Fruit fly (Drosophila melanogaster): ENCODE measurements around the gene CG14841.

CG14841 gene

dm6 chr3R:14283754-14284421, 21.7 kb upstream of the CG14841 start (continued):
- peak; percentile 98 for TF ChIP-seq CG4617 (GFP tag; optimal IDR thresholded peaks at IDR 0.05; ENCODE audit: borderline replicate concordance)
- TF ChIP-seq CG3065 (GFP tag; optimal IDR thresholded peaks at IDR 0.05): peak; percentile 97
- TF ChIP-seq sens (GFP tag): peak; percentile 99
- peak; percentile 97 for TF ChIP-seq CG4820 (GFP tag; optimal IDR thresholded peaks at IDR 0.05)
- TF ChIP-seq Nf-YA (GFP tag; IDR thresholded peaks at IDR 0.05): no peak
- TF ChIP-seq CG15601 (tag; optimal IDR thresholded peaks at IDR 0.05): peak; percentile 98
- peak; percentile 89 for TF ChIP-seq Bdp1 (GFP tag; optimal IDR thresholded peaks at IDR 0.05)
- peak; percentile 91 for TF ChIP-seq CG10274 (GFP tag; optimal IDR thresholded peaks at IDR 0.05)
- no peak for TF ChIP-seq Ada2b (GFP tag; IDR thresholded peaks at IDR 0.05)
- no peak for TF ChIP-seq Xrp1 (GFP tag; IDR thresholded peaks at IDR 0.05)
- peak; percentile 91 for TF ChIP-seq CG7786 (GFP tag; optimal IDR thresholded peaks at IDR 0.05)
- peak; percentile 98 for TF ChIP-seq ATbp (GFP tag; optimal IDR thresholded peaks at IDR 0.05)
- peak; percentile 26 for TF ChIP-seq CG9797 (GFP tag; optimal IDR thresholded peaks at IDR 0.05)
- no peak for TF ChIP-seq gfzf (GFP tag; optimal IDR thresholded peaks at IDR 0.05)
- TF ChIP-seq ara (GFP tag; IDR thresholded peaks at IDR 0.05): no peak
- peak; percentile 88 for TF ChIP-seq TFAM (GFP tag; optimal IDR thresholded peaks at IDR 0.05)
- peak; percentile 96 for TF ChIP-seq CG1647 (GFP tag; optimal IDR thresholded peaks at IDR 0.05)
- peak; percentile 95 for TF ChIP-seq gcm2 (GFP tag; optimal IDR thresholded peaks at IDR 0.05)
- peak; percentile 99 for TF ChIP-seq Asciz (GFP tag; optimal IDR thresholded peaks at IDR 0.05)
- TF ChIP-seq dm (GFP tag; optimal IDR thresholded peaks at IDR 0.05): peak; percentile 88
- peak; percentile 99 for TF ChIP-seq CG13424 (tag; optimal IDR thresholded peaks at IDR 0.05)
- TF ChIP-seq Hr39 (optimal IDR thresholded peaks at IDR 0.05): no peak
- TF ChIP-seq pros (GFP tag; optimal IDR thresholded peaks at IDR 0.05): peak; percentile 24
- peak; percentile 97 for TF ChIP-seq CG10462 (GFP tag; optimal IDR thresholded peaks at IDR 0.05)
- TF ChIP-seq CG6683 (GFP tag; optimal IDR thresholded peaks at IDR 0.05): peak; percentile 96
- peak; percentile 90 for TF ChIP-seq Hmx (GFP tag; optimal IDR thresholded peaks at IDR 0.05)
- peak; percentile 98 for TF ChIP-seq grau (tag; optimal IDR thresholded peaks at IDR 0.05)
- peak; percentile 84 for TF ChIP-seq CG15073 (GFP tag; optimal IDR thresholded peaks at IDR 0.05)
- TF ChIP-seq grn (GFP tag; optimal IDR thresholded peaks at IDR 0.05): peak; percentile 87
- peak; percentile 95 for TF ChIP-seq tx (GFP tag; optimal IDR thresholded peaks at IDR 0.05)
- TF ChIP-seq tin (GFP tag; optimal IDR thresholded peaks at IDR 0.05): peak; percentile 98
- TF ChIP-seq CG33557 (GFP tag; optimal IDR thresholded peaks at IDR 0.05): peak; percentile 93
- peak; percentile 83 for TF ChIP-seq Hey (tag; optimal IDR thresholded peaks at IDR 0.05)
- peak; percentile 98 for TF ChIP-seq CG16815 (GFP tag; optimal IDR thresholded peaks at IDR 0.05)
- TF ChIP-seq CG11560 (tag; IDR thresholded peaks at IDR 0.05): no peak
- peak; percentile 99 for TF ChIP-seq unpg (GFP tag; optimal IDR thresholded peaks at IDR 0.05)
- TF ChIP-seq sqz (GFP tag; optimal IDR thresholded peaks at IDR 0.05): peak; percentile 96
- TF ChIP-seq CG18619 (GFP tag; optimal IDR thresholded peaks at IDR 0.05): peak; percentile 98
- peak; percentile 89 for TF ChIP-seq emc (GFP tag; optimal IDR thresholded peaks at IDR 0.05)
- peak; percentile 89 for TF ChIP-seq Nf-YC (tag; optimal IDR thresholded peaks at IDR 0.05)
- TF ChIP-seq stwl (tag; optimal IDR thresholded peaks at IDR 0.05): peak; percentile 46
- TF ChIP-seq gem (tag; optimal IDR thresholded peaks at IDR 0.05): peak; percentile 99
- TF ChIP-seq insv (GFP tag; optimal IDR thresholded peaks at IDR 0.05): peak in 1 of 2 experiments; percentile 72
- peak; percentile 99 for TF ChIP-seq CG15269 (tag; optimal IDR thresholded peaks at IDR 0.05)
- peak; percentile 82 for TF ChIP-seq Ets97D (GFP tag; optimal IDR thresholded peaks at IDR 0.05)
- TF ChIP-seq CG12659 (GFP tag; optimal IDR thresholded peaks at IDR 0.05): peak; percentile 99
- TF ChIP-seq CG1832 (GFP tag; optimal IDR thresholded peaks at IDR 0.05): no peak
- no peak for TF ChIP-seq dimm (GFP tag; IDR thresholded peaks at IDR 0.05)
- TF ChIP-seq CG7745 (tag; optimal IDR thresholded peaks at IDR 0.05): peak; percentile 83
- TF ChIP-seq Sox102F (GFP tag; optimal IDR thresholded peaks at IDR 0.05): peak; percentile 100

Data from whole organism, embryonic.